Worm (Caenorhabditis elegans) whole organism, young adult: Measurements from ENCODE around the gene acy-1.
"Not testable (repeated sequence)": the region's sequence is repeated elsewhere in the genome, so short reads cannot be mapped to it uniquely, and the experiment has no call there.

Experiments
- B0019.2 ChIP-seq: fragments of 200-800 bp; sonication (Bioruptor generic); conservative IDR thresholded peaks from 2 replicates; pipeline ENCODE4 v1.3.6; 2022; ENCODE audit warnings: missing genetic modification reagents, missing genetic modification characterization, missing compliant biosample characterization
- B0261.1 ChIP-seq: sonication (generic microtip); optimal IDR thresholded peaks from 2 replicates; lab custom pipeline; 2016; ENCODE audit warnings: mild to moderate bottlenecking, missing genetic modification characterization, moderate library complexity, missing compliant biosample characterization
- ama-1 ChIP-seq, 3 experiments: fragments of 150-350 bp in 1 of 3; sonication (generic microtip) in 2 of 3; optimal IDR thresholded peaks; 2 replicates each; lab custom pipeline; 2014 to 2018; ENCODE audit warnings: missing biosample characterization in 2 of 3, missing genetic modification characterization in 2 of 3, missing genetic modification reagents in 2 of 3
- ccch-3 ChIP-seq: fragments of 200-800 bp; sonication (Bioruptor generic); optimal IDR thresholded peaks from 2 replicates; lab custom pipeline; 2018; ENCODE audit warnings: mild to moderate bottlenecking, missing genetic modification characterization, missing compliant biosample characterization
- dpl-1 ChIP-seq: fragments of 150-350 bp; optimal IDR thresholded peaks from 2 replicates; lab custom pipeline; 2014; ENCODE audit warnings: missing biosample characterization, missing genetic modification reagents, missing genetic modification characterization
- hrde-1 ChIP-seq: sonication (generic microtip); optimal IDR thresholded peaks from 2 replicates; lab custom pipeline; 2016; ENCODE audit warnings: missing genetic modification characterization, mild to moderate bottlenecking, missing compliant biosample characterization, moderate library complexity, missing genotype, missing genetic modification reagents, borderline replicate concordance
- hsf-1 ChIP-seq: fragments of 200-800 bp; sonication (Bioruptor generic); IDR thresholded peaks from 2 replicates; pipeline ENCODE4 v1.3.6; 2022; ENCODE audit warnings: missing genetic modification reagents, missing genetic modification characterization, missing compliant biosample characterization
- lin-26 ChIP-seq: fragments of 200-800 bp; sonication (Bioruptor generic); IDR thresholded peaks from 2 replicates; pipeline ENCODE4 v1.3.6; 2022; ENCODE audit warnings: missing genetic modification reagents, missing genetic modification characterization, missing compliant biosample characterization
- lsl-1 ChIP-seq: fragments of 200-800 bp; sonication (Bioruptor generic); optimal IDR thresholded peaks from 2 replicates; lab custom pipeline; 2018; ENCODE audit warnings: mild to moderate bottlenecking, missing genetic modification characterization, moderate library complexity, missing compliant biosample characterization

DNA sequence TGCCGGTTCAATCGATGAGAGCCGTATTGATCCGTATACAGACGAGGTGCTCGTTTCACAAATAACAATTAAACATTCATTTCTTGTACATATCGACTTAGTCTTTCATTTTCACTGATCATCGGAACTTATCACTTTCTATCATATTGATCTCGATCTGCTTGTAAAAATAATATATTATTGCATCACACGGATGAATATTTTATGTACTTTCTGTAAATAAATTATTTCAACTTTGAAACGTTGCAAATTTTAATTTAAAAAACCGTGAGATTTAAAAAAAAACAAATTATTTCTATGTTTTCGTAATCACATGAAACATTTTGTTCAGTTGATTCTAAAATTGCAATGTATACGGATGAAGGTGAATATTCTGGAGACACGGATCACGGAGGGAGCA lies 20.7 kb downstream of the acy-1 start, which contains the start of gene twk-6:
- TF ChIP-seq hrde-1 (tag; lab: Kevin White, UChicago); lsl-1 (GFP tag; lab: Kevin White, UChicago); lin-26 (GFP tag; lab: Robert Waterston, UW); B0019.2 (GFP tag; lab: Robert Waterston, UW); ama-1 (optimal IDR thresholded peaks at IDR 0.05; lab: Kevin White, UChicago); ama-1 (GFP tag; optimal IDR thresholded peaks at IDR 0.05; lab: Kevin White, UChicago); hsf-1 (GFP tag; lab: Robert Waterston, UW); B0261.1 (tag; lab: Kevin White, UChicago); ccch-3; dpl-1 (GFP tag; lab: Kevin White, UChicago): not testable (repeated sequence)
